Worm (Caenorhabditis elegans) whole organism, midembryonic: ENCODE results near the gene F26F2.4.

Source experiments
- cog-1 ChIP-seq: sonication (generic microtip); optimal IDR thresholded peaks from 2 replicates; lab custom pipeline; 2016; ENCODE audit warnings: missing genetic modification characterization, missing compliant biosample characterization
- flt-1 ChIP-seq: fragments of 200-800 bp; sonication (Bioruptor generic); IDR thresholded peaks from 2 replicates; pipeline ENCODE4 v1.3.6; 2022; ENCODE audit warnings: missing genetic modification characterization, missing compliant biosample characterization
- ref-1 ChIP-seq: fragments of 200-800 bp; sonication (Bioruptor generic); conservative IDR thresholded peaks from 2 replicates; pipeline ENCODE4 v1.3.6; 2022; ENCODE audit warnings: missing genetic modification reagents, missing genetic modification characterization, missing compliant biosample characterization
- tab-1 ChIP-seq: fragments of 200-800 bp; sonication (Bioruptor generic); IDR thresholded peaks from 2 replicates; pipeline ENCODE4 v1.3.6; 2022; ENCODE audit warnings: missing genetic modification characterization, missing compliant biosample characterization

ce11 chrV:20580511-20581040 is 11.5 kb downstream of the F26F2.4 start, which contains the start of gene F26F2.7:
- TF ChIP-seq flt-1 (GFP tag; lab: Robert Waterston, UW) (0 out of 2 replicates have a peak, but pooled peaks have one; percentile 50), ref-1 (GFP tag; lab: Robert Waterston, UW) (no peak), tab-1 (peak; percentile 69; the same call in 1 of the 2 replicates), cog-1 (tag; lab: Kevin White, UChicago) (peak; percentile 81)
